Fruit fly (Drosophila melanogaster) whole organism, embryonic: ENCODE measurements around the gene mib2.
A peak's percentile ranks its signal among the peaks of the same experiment; 100 is the strongest.

Source experiments
- Adf1 ChIP-seq: fragments of 200-800 bp; sonication (Bioruptor generic); IDR thresholded peaks from 2 replicates; pipeline ENCODE4 v1.3.6; 2022; ENCODE audit warnings: missing biosample characterization, missing genetic modification characterization
- CG10209 ChIP-seq: fragments of 200-800 bp; sonication (Bioruptor generic); optimal IDR thresholded peaks from 3 replicates; lab custom pipeline; 2017; ENCODE audit warnings: missing biosample characterization, mild to moderate bottlenecking, missing genetic modification characterization, missing genetic modification reagents
- CG10321 ChIP-seq: fragments of 200-800 bp; sonication (Bioruptor generic); IDR thresholded peaks from 2 replicates; pipeline ENCODE4 v1.3.6; 2022; ENCODE audit warnings: missing biosample characterization, missing genetic modification characterization
- CG10462 ChIP-seq: fragments of 200-800 bp; sonication (Bioruptor generic); optimal IDR thresholded peaks from 2 replicates; lab custom pipeline; 2016; ENCODE audit warnings: missing biosample characterization, missing genetic modification characterization
- CG10543 ChIP-seq: fragments of 200-800 bp; sonication (Bioruptor generic); optimal IDR thresholded peaks from 3 replicates; lab custom pipeline; 2017; ENCODE audit warnings: missing biosample characterization, mild to moderate bottlenecking, missing genetic modification characterization, moderate library complexity
- CG12071 ChIP-seq: fragments of 200-800 bp; sonication (Bioruptor generic); optimal IDR thresholded peaks from 3 replicates; lab custom pipeline; 2018; ENCODE audit warnings: missing biosample characterization, mild to moderate bottlenecking, missing genetic modification characterization
- CG12769 ChIP-seq: fragments of 200-800 bp; sonication (Bioruptor generic); optimal IDR thresholded peaks from 2 replicates; lab custom pipeline; 2019; ENCODE audit warnings: missing biosample characterization, mild to moderate bottlenecking, missing genetic modification characterization, moderate library complexity
- CG13424 ChIP-seq: fragments of 200-800 bp; sonication (Bioruptor generic); optimal IDR thresholded peaks from 2 replicates; lab custom pipeline; 2019; ENCODE audit warnings: missing biosample characterization, mild to moderate bottlenecking, missing genetic modification characterization, moderate library complexity
- CG13624 ChIP-seq: fragments of 200-800 bp; sonication (Bioruptor generic); optimal IDR thresholded peaks from 2 replicates; lab custom pipeline; 2016; ENCODE audit warnings: missing biosample characterization, missing genetic modification characterization
- CG14710 ChIP-seq: fragments of 200-800 bp; sonication (Bioruptor generic); optimal IDR thresholded peaks from 3 replicates; lab custom pipeline; 2019; ENCODE audit warnings: missing biosample characterization, mild to moderate bottlenecking, missing genetic modification characterization, moderate library complexity
- CG15479 ChIP-seq: fragments of 200-800 bp; sonication (Bioruptor generic); optimal IDR thresholded peaks from 3 replicates; lab custom pipeline; 2019; ENCODE audit warnings: missing biosample characterization, mild to moderate bottlenecking, missing genetic modification characterization, moderate library complexity
- CG15514 ChIP-seq: fragments of 200-800 bp; sonication (Bioruptor generic); optimal IDR thresholded peaks from 3 replicates; lab custom pipeline; 2017; ENCODE audit warnings: missing biosample characterization, missing genetic modification characterization, mild to moderate bottlenecking, moderate library complexity, missing genetic modification reagents
- CG16815 ChIP-seq: fragments of 200-800 bp; sonication (Bioruptor generic); optimal IDR thresholded peaks from 3 replicates; lab custom pipeline; 2017; ENCODE audit warnings: missing biosample characterization, mild to moderate bottlenecking, missing genetic modification characterization
- CG17612 ChIP-seq: fragments of 200-800 bp; sonication (Bioruptor generic); IDR thresholded peaks from 2 replicates; pipeline ENCODE4 v1.3.6; 2022; ENCODE audit warnings: missing biosample characterization, missing genetic modification characterization
- CG18599 ChIP-seq: fragments of 200-800 bp; sonication (Bioruptor generic); optimal IDR thresholded peaks from 3 replicates; lab custom pipeline; 2017; ENCODE audit warnings: missing biosample characterization, missing genetic modification characterization, mild to moderate bottlenecking, moderate library complexity, missing genetic modification reagents
- CG31441 ChIP-seq: fragments of 200-800 bp; sonication (Bioruptor generic); IDR thresholded peaks from 2 replicates; pipeline ENCODE4 v1.3.6; 2022; ENCODE audit warnings: missing biosample characterization, missing genetic modification characterization
- CG34376 ChIP-seq: fragments of 200-800 bp; sonication (Bioruptor generic); optimal IDR thresholded peaks from 2 replicates; lab custom pipeline; 2018; ENCODE audit warnings: missing biosample characterization, mild to moderate bottlenecking, missing genetic modification characterization
- CG5180 ChIP-seq: fragments of 200-800 bp; sonication (Bioruptor generic); optimal IDR thresholded peaks from 3 replicates; lab custom pipeline; 2017; ENCODE audit warnings: missing biosample characterization, missing genetic modification characterization, mild to moderate bottlenecking, moderate library complexity, missing genetic modification reagents
- CG6689 ChIP-seq: fragments of 200-800 bp; sonication (Bioruptor generic); IDR thresholded peaks from 2 replicates; pipeline ENCODE4 v1.3.6; 2022; ENCODE audit warnings: missing biosample characterization, missing genetic modification characterization
- CG6813 ChIP-seq: fragments of 200-800 bp; sonication (Bioruptor generic); optimal IDR thresholded peaks from 2 replicates; lab custom pipeline; 2017; ENCODE audit warnings: missing biosample characterization, missing genetic modification characterization, mild to moderate bottlenecking, moderate library complexity, missing genetic modification reagents
- CG7556 ChIP-seq: fragments of 200-800 bp; sonication (Bioruptor generic); optimal IDR thresholded peaks from 2 replicates; lab custom pipeline; 2017; ENCODE audit warnings: missing biosample characterization, mild to moderate bottlenecking, missing genetic modification characterization
- CHES-1-like ChIP-seq: fragments of 200-800 bp; sonication (Bioruptor generic); optimal IDR thresholded peaks from 2 replicates; lab custom pipeline; 2016; ENCODE audit warnings: missing biosample characterization, missing genetic modification characterization
- CoRest ChIP-seq: fragments of 200-800 bp; sonication (Bioruptor generic); optimal IDR thresholded peaks from 3 replicates; lab custom pipeline; 2018; ENCODE audit warnings: missing biosample characterization, mild to moderate bottlenecking, missing genetic modification characterization, moderate library complexity
- Elba2 ChIP-seq: fragments of 200-800 bp; sonication (Bioruptor generic); optimal IDR thresholded peaks from 3 replicates; lab custom pipeline; 2016; ENCODE audit warnings: missing biosample characterization, missing genetic modification characterization
- Hand ChIP-seq: fragments of 200-800 bp; sonication (Bioruptor generic); optimal IDR thresholded peaks from 2 replicates; lab custom pipeline; 2017; ENCODE audit warnings: mild to moderate bottlenecking, missing biosample characterization, missing genetic modification reagents, missing genetic modification characterization
- Hey ChIP-seq: fragments of 200-800 bp; sonication (Bioruptor generic); optimal IDR thresholded peaks from 3 replicates; lab custom pipeline; 2018; ENCODE audit warnings: missing biosample characterization, mild to moderate bottlenecking, missing genetic modification characterization
- Hr3 ChIP-seq: fragments of 200-800 bp; sonication (Bioruptor generic); optimal IDR thresholded peaks from 3 replicates; lab custom pipeline; 2016; ENCODE audit warnings: missing biosample characterization, missing genetic modification characterization
- Hr51 ChIP-seq, 2 experiments: fragments of 200-800 bp; sonication (Bioruptor generic); optimal IDR thresholded peaks; 2 replicates in 1 of 2; 3 replicates in 1 of 2; lab custom pipeline; 2016 to 2018; ENCODE audit warnings: missing biosample characterization in 2 of 2, missing genetic modification characterization in 2 of 2, mild to moderate bottlenecking in 1 of 2, moderate library complexity in 1 of 2
- Hsf ChIP-seq: fragments of 200-800 bp; sonication (Bioruptor generic); optimal IDR thresholded peaks from 3 replicates; lab custom pipeline; 2016; ENCODE audit warnings: missing biosample characterization, missing genetic modification characterization
- Jarid2 ChIP-seq: fragments of 200-800 bp; sonication (Bioruptor generic); optimal IDR thresholded peaks from 3 replicates; lab custom pipeline; 2017; ENCODE audit warnings: mild to moderate bottlenecking, missing biosample characterization, missing genetic modification reagents, missing genetic modification characterization
- Med ChIP-seq: fragments of 200-800 bp; sonication (Bioruptor generic); peaks from one replicate; lab custom pipeline; 2016; ENCODE audit warnings: missing biosample characterization, missing genetic modification characterization, mild to moderate bottlenecking, inconsistent platforms, moderate library complexity
- Myb ChIP-seq: fragments of 200-800 bp; sonication (Bioruptor generic); optimal IDR thresholded peaks from 2 replicates; lab custom pipeline; 2016; ENCODE audit warnings: missing biosample characterization, missing genetic modification characterization
- Xrp1 ChIP-seq: fragments of 200-800 bp; sonication (Bioruptor generic); IDR thresholded peaks from 2 replicates; pipeline ENCODE4 v1.3.6; 2022; ENCODE audit warnings: missing biosample characterization, missing genetic modification characterization
- abd-A ChIP-seq: fragments of 200-800 bp; sonication (Bioruptor generic); optimal IDR thresholded peaks from 3 replicates; lab custom pipeline; 2019; ENCODE audit warnings: missing biosample characterization, mild to moderate bottlenecking, missing genetic modification characterization, moderate library complexity
- aop ChIP-seq: fragments of 200-800 bp; sonication (Bioruptor generic); IDR thresholded peaks from 2 replicates; pipeline ENCODE4 v1.3.6; 2022; ENCODE audit warnings: missing biosample characterization, missing genetic modification characterization
- crol ChIP-seq: fragments of 200-800 bp; sonication (Bioruptor generic); IDR thresholded peaks from 2 replicates; pipeline ENCODE4 v1.3.6; 2022; ENCODE audit warnings: missing biosample characterization, missing genetic modification characterization
- gcm2 ChIP-seq: fragments of 200-800 bp; sonication (Bioruptor generic); optimal IDR thresholded peaks from 2 replicates; lab custom pipeline; 2016; ENCODE audit warnings: missing biosample characterization, missing genetic modification characterization
- ham ChIP-seq: fragments of 200-800 bp; sonication (Bioruptor generic); IDR thresholded peaks from 2 replicates; pipeline ENCODE4 v1.3.6; 2022; ENCODE audit warnings: missing biosample characterization, missing genetic modification characterization
- jigr1 ChIP-seq: fragments of 200-800 bp; sonication (Bioruptor generic); IDR thresholded peaks from 3 replicates; pipeline ENCODE4 v1.3.6; 2022; ENCODE audit warnings: missing biosample characterization, missing genetic modification characterization
- lab ChIP-seq: fragments of 200-800 bp; sonication (Bioruptor generic); optimal IDR thresholded peaks from 3 replicates; lab custom pipeline; 2017; ENCODE audit warnings: missing biosample characterization, missing genetic modification characterization, mild to moderate bottlenecking, moderate library complexity, missing genetic modification reagents
- lilli ChIP-seq: fragments of 200-800 bp; sonication (Bioruptor generic); optimal IDR thresholded peaks from 3 replicates; lab custom pipeline; 2016; ENCODE audit warnings: missing biosample characterization, missing genetic modification characterization
- lmd ChIP-seq: fragments of 200-800 bp; sonication (Bioruptor generic); IDR thresholded peaks from 2 replicates; pipeline ENCODE4 v1.3.6; 2022; ENCODE audit warnings: missing biosample characterization, missing genetic modification characterization
- nerfin-1 ChIP-seq: fragments of 200-800 bp; sonication (Bioruptor generic); optimal IDR thresholded peaks from 3 replicates; lab custom pipeline; 2019; ENCODE audit warnings: missing biosample characterization, mild to moderate bottlenecking, missing genetic modification characterization, moderate library complexity
- pfk ChIP-seq: fragments of 200-800 bp; sonication (Bioruptor generic); optimal IDR thresholded peaks from 2 replicates; lab custom pipeline; 2018; ENCODE audit warnings: missing biosample characterization, mild to moderate bottlenecking, missing genetic modification characterization, moderate library complexity
- pho ChIP-seq: fragments of 200-800 bp; sonication (Bioruptor generic); optimal IDR thresholded peaks from 2 replicates; lab custom pipeline; 2016; ENCODE audit warnings: missing biosample characterization, missing genetic modification characterization
- phol ChIP-seq: fragments of 200-800 bp; sonication (Bioruptor generic); optimal IDR thresholded peaks from 3 replicates; lab custom pipeline; 2018; ENCODE audit warnings: missing biosample characterization, mild to moderate bottlenecking, missing genetic modification characterization, moderate library complexity
- row ChIP-seq: fragments of 200-800 bp; sonication (Bioruptor generic); IDR thresholded peaks from 3 replicates; pipeline ENCODE4 v1.3.6; 2022; ENCODE audit warnings: missing biosample characterization, missing genetic modification characterization
- sd ChIP-seq: fragments of 200-800 bp; sonication (Bioruptor generic); optimal IDR thresholded peaks from 3 replicates; lab custom pipeline; 2018; ENCODE audit warnings: missing biosample characterization, mild to moderate bottlenecking, missing genetic modification characterization, moderate library complexity
- seq ChIP-seq: fragments of 200-800 bp; sonication (Bioruptor generic); IDR thresholded peaks from 2 replicates; pipeline ENCODE4 v1.3.6; 2022; ENCODE audit warnings: missing biosample characterization, missing genetic modification characterization
- tna ChIP-seq: fragments of 200-800 bp; sonication (Bioruptor generic); IDR thresholded peaks from 2 replicates; pipeline ENCODE4 v1.3.6; 2022; ENCODE audit warnings: missing biosample characterization, missing genetic modification characterization; ENCODE audit not compliant: partially characterized antibody

Gene mib2

DNA sequence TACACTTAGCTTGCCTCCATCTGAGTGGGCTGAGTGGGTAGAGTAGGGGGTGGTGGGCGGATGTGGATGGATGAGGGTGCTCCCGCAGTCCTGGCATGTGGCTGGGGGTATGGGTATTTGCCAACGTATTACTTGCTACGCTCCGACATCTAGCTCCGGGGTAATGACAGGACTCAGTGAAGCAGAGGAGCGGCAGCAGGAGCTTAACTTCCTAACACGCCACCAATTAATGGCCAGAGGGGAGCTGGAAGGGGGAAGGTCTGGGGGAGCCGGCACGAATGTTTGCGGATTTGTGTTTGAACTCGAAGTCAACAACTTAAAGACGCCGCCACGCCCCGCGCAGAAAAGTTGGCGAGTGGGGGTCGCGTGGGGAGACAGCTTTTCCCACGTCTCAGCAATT, 16.0 kb upstream of the mib2 start (continued):
- TF ChIP-seq CG13424 (tag; lab: Kevin White, UChicago) (no peak), abd-A (peak; percentile 92), CG10462 (GFP tag; lab: Kevin White, UChicago) (no peak), Jarid2 (GFP tag; lab: Kevin White, UChicago) (no peak), CG6689 (GFP tag; lab: Robert Waterston, UW) (no peak), CG15479 (no peak), pfk (GFP tag; lab: Kevin White, UChicago) (no peak), CG12071 (GFP tag; lab: Kevin White, UChicago) (peak; percentile 22), CG13624 (no peak), Elba2 (no peak), CoRest (tag; lab: Kevin White, UChicago) (no peak), Xrp1 (GFP tag; lab: Robert Waterston, UW) (no peak), nerfin-1 (tag; lab: Kevin White, UChicago) (peak; percentile 19), Hey (tag; lab: Kevin White, UChicago) (peak; percentile 92), CG15514 (no peak), aop (no peak), tna (GFP tag; lab: Robert Waterston, UW) (no peak), sd (tag; lab: Kevin White, UChicago) (peak; percentile 4), Med (GFP tag; lab: Kevin White, UChicago) (peak; percentile 7), ham (GFP tag; lab: Robert Waterston, UW) (no peak), CG10543 (peak; percentile 74), CG31441 (GFP tag; lab: Robert Waterston, UW) (no peak), Adf1 (peak; percentile 34; the same call in 1 of the 2 replicates), lilli (GFP tag; lab: Kevin White, UChicago) (no peak), CHES-1-like (GFP tag; lab: Kevin White, UChicago) (no peak), crol (GFP tag; lab: Robert Waterston, UW) (peak; percentile 70), Hr51 (GFP tag; optimal IDR thresholded peaks at IDR 0.05; lab: Kevin White, UChicago) (peak in 1 of 2 experiments; percentile 5), gcm2 (GFP tag; lab: Kevin White, UChicago) (no peak)

dm6 chr2L:19019160-19019592, 15.1 kb upstream of the mib2 start:
- TF ChIP-seq row (peak; percentile 47; the same call in 2 of the 3 replicates), CG7556 (GFP tag; lab: Kevin White, UChicago) (peak; percentile 81), CG6813 (peak; percentile 8), CG17612 (GFP tag; lab: Robert Waterston, UW) (0 out of 2 replicates have a peak, but pooled peaks have one; percentile 6), lab (peak; percentile 33), Myb (GFP tag; lab: Kevin White, UChicago) (no peak), CG13424 (tag; lab: Kevin White, UChicago) (peak; percentile 43), CG10321 (GFP tag; lab: Robert Waterston, UW) (no peak), CG14710 (peak; percentile 35), CG16815 (GFP tag; lab: Kevin White, UChicago) (peak; percentile 7), jigr1 (GFP tag; lab: Robert Waterston, UW) (no peak), CG5180 (GFP tag; lab: Kevin White, UChicago) (peak; percentile 10), CG34376 (peak; percentile 34), CG10209 (GFP tag; lab: Kevin White, UChicago) (peak; percentile 25), seq (peak; percentile 19; the same call in 1 of the 2 replicates), Hand (GFP tag; lab: Kevin White, UChicago) (peak; percentile 39), lmd (GFP tag; lab: Robert Waterston, UW) (0 out of 2 replicates have a peak, but pooled peaks have one; percentile 3), CG12769 (peak; percentile 3), CoRest (tag; lab: Kevin White, UChicago) (peak; percentile 61), pho (peak; percentile 37), CG18599 (GFP tag; lab: Kevin White, UChicago) (peak; percentile 61), phol (tag; lab: Kevin White, UChicago) (peak; percentile 31), Hsf (GFP tag; lab: Kevin White, UChicago) (peak; percentile 23), Hr3 (peak; percentile 12)
